Fruit fly (Drosophila melanogaster): ENCODE measurements around the gene CG14712.
A peak's percentile ranks its signal among the peaks of the same experiment; 100 is the strongest.

Gene CG14712

DNA sequence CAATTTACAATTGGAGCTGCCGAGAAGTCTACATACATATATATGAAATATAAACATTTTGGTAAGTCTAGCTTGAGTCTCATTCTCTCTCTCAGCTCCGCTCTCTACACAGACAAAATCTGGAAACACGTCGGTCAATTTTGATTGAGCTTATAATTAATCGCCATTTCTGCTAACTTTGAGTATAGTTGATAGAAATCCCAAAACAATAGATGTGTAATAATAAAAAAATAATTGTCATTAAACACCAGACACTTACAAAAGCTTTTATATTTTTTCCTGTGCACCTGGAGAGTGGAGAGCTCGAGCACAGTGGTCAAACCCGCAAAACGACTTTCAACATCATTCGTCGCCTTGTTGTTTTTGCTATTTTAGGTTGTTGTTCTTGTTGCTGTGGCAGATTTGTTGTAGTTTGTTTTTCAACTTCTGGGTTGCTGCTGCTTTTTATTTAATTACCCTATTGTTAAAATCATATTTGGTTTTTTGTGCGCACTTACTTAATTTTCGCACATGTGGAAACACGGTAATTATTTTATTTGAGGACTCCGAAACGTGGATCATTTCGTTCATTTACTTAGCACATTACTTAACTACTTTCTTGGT, 28.2 kb downstream of the CG14712 start:
- peak; percentile 99 for TF ChIP-seq ey (GFP tag; optimal IDR thresholded peaks at IDR 0.05)
- peak; percentile 69 for TF ChIP-seq CG9705 (GFP tag; optimal IDR thresholded peaks at IDR 0.05)
- peak; percentile 92 for TF ChIP-seq Jra (GFP tag; optimal IDR thresholded peaks at IDR 0.05)
- peak; percentile 97 for TF ChIP-seq CG32264 (GFP tag; optimal IDR thresholded peaks at IDR 0.05)
- peak; percentile 95 for TF ChIP-seq tai (GFP tag; optimal IDR thresholded peaks at IDR 0.05)
- no peak for TF ChIP-seq pan (optimal IDR thresholded peaks at IDR 0.05)
- TF ChIP-seq rgr (GFP tag; optimal IDR thresholded peaks at IDR 0.05), result peak; percentile 99
- no peak for TF ChIP-seq Hr78 (GFP tag; optimal IDR thresholded peaks at IDR 0.05)
- TF ChIP-seq fru (GFP tag; optimal IDR thresholded peaks at IDR 0.05), result peak; percentile 98
- peak; percentile 94 for TF ChIP-seq CrebA (GFP tag; optimal IDR thresholded peaks at IDR 0.05; ENCODE audit: borderline replicate concordance)
- peak; percentile 98 for TF ChIP-seq sage (GFP tag; optimal IDR thresholded peaks at IDR 0.05)
- TF ChIP-seq HLH106 (tag; optimal IDR thresholded peaks at IDR 0.05), result peak; percentile 97
- no peak for TF ChIP-seq usp (GFP tag; optimal IDR thresholded peaks at IDR 0.05)
- peak; percentile 97 to 99 for TF ChIP-seq foxo (GFP tag; optimal IDR thresholded peaks at IDR 0.05)
- TF ChIP-seq brk (GFP tag; optimal IDR thresholded peaks at IDR 0.05), result peak; percentile 97
- TF ChIP-seq h (GFP tag; optimal IDR thresholded peaks at IDR 0.05), result peak; percentile 99
- peak; percentile 22 for TF ChIP-seq Dif (GFP tag; optimal IDR thresholded peaks at IDR 0.05; ENCODE audit: partially characterized antibody)
- peak; percentile 94 for TF ChIP-seq Hr83 (GFP tag; optimal IDR thresholded peaks at IDR 0.05; ENCODE audit: poor library complexity, severe bottlenecking)
- peak; percentile 99 for TF ChIP-seq OdsH (GFP tag; optimal IDR thresholded peaks at IDR 0.05)
- peak; percentile 96 for TF ChIP-seq Rel (GFP tag; optimal IDR thresholded peaks at IDR 0.05)
- peak; percentile 30 for TF ChIP-seq Rel (tag; optimal IDR thresholded peaks at IDR 0.05)
- peak; percentile 95 for TF ChIP-seq dmrt93B (GFP tag; optimal IDR thresholded peaks at IDR 0.05)
- peak; percentile 97 for TF ChIP-seq Sp1 (GFP tag; optimal IDR thresholded peaks at IDR 0.05)
- no peak for TF ChIP-seq Myc (optimal IDR thresholded peaks at IDR 0.05)
- peak; percentile 86 for TF ChIP-seq Mio (GFP tag; optimal IDR thresholded peaks at IDR 0.05)
- TF ChIP-seq GATAd (GFP tag; optimal IDR thresholded peaks at IDR 0.05), result peak; percentile 80
- peak; percentile 58 for TF ChIP-seq jim (GFP tag; optimal IDR thresholded peaks at IDR 0.05)
- TF ChIP-seq dsf (GFP tag; optimal IDR thresholded peaks at IDR 0.05; ENCODE audit: borderline replicate concordance), result peak; percentile 90
- no peak for TF ChIP-seq Abd-B (GFP tag; optimal IDR thresholded peaks at IDR 0.05)
- TF ChIP-seq Hnf4 (GFP tag; optimal IDR thresholded peaks at IDR 0.05), result peak; percentile 98
- peak; percentile 94 for TF ChIP-seq woc (GFP tag; optimal IDR thresholded peaks at IDR 0.05)
- no peak for TF ChIP-seq N (GFP tag; optimal IDR thresholded peaks at IDR 0.05)
- TF ChIP-seq dl (GFP tag; optimal IDR thresholded peaks at IDR 0.05; ENCODE audit: insufficient read depth in 1 of 2, partially characterized antibody in 2 of 2), result no peak
- peak; percentile 93 for TF ChIP-seq sv (GFP tag; optimal IDR thresholded peaks at IDR 0.05)
- no peak for TF ChIP-seq lola (GFP tag; optimal IDR thresholded peaks at IDR 0.05)
- peak; percentile 99 for TF ChIP-seq br (GFP tag; optimal IDR thresholded peaks at IDR 0.05)
- TF ChIP-seq psq (GFP tag; optimal IDR thresholded peaks at IDR 0.05), result peak; percentile 94
- no peak for TF ChIP-seq Dfd (GFP tag; optimal IDR thresholded peaks at IDR 0.05)
- TF ChIP-seq Vsx2 (GFP tag; optimal IDR thresholded peaks at IDR 0.05; ENCODE audit: partially characterized antibody), result no peak

DNA sequence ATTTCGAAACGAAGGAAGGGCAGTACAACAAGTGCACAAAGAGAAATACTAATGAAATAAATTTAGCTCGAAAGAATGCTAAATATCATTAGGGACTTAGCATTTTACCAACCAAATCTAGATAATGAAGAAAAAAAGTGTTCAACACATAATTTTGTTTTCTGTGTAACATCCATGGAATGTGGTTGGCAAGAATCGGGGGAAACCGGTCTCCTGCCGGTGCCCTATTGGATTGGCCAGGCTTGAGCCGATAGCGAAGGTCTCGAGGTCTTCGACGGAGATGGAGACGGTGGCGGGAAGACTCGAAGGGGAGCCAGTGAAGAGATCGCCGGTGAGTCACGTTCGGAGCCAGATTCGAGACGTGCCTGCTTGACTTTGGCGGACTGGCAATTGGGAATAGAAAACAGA, 29.2 kb downstream of the CG14712 start:
- TF ChIP-seq Hr78 (GFP tag; optimal IDR thresholded peaks at IDR 0.05), result no peak
- TF ChIP-seq Dif (GFP tag; optimal IDR thresholded peaks at IDR 0.05; ENCODE audit: partially characterized antibody), result no peak
- no peak for TF ChIP-seq jim (GFP tag; optimal IDR thresholded peaks at IDR 0.05)
- no peak for TF ChIP-seq Dfd (GFP tag; optimal IDR thresholded peaks at IDR 0.05)
- TF ChIP-seq rgr (GFP tag; optimal IDR thresholded peaks at IDR 0.05), result peak; percentile 88
- TF ChIP-seq ey (GFP tag; optimal IDR thresholded peaks at IDR 0.05), result peak; percentile 92
- peak; percentile 84 for TF ChIP-seq Sp1 (GFP tag; optimal IDR thresholded peaks at IDR 0.05)
- TF ChIP-seq sage (GFP tag; optimal IDR thresholded peaks at IDR 0.05), result peak; percentile 78
- TF ChIP-seq N (GFP tag; optimal IDR thresholded peaks at IDR 0.05), result no peak
- TF ChIP-seq Mio (GFP tag; optimal IDR thresholded peaks at IDR 0.05), result no peak
- no peak for TF ChIP-seq GATAd (GFP tag; optimal IDR thresholded peaks at IDR 0.05)
- TF ChIP-seq h (GFP tag; optimal IDR thresholded peaks at IDR 0.05), result peak; percentile 91
- TF ChIP-seq Myc (optimal IDR thresholded peaks at IDR 0.05), result no peak
- peak; percentile 92 for TF ChIP-seq fru (GFP tag; optimal IDR thresholded peaks at IDR 0.05)
- TF ChIP-seq foxo (GFP tag; optimal IDR thresholded peaks at IDR 0.05), result peak; percentile 42 to 90
- TF ChIP-seq Jra (GFP tag; optimal IDR thresholded peaks at IDR 0.05), result peak; percentile 70
- TF ChIP-seq woc (GFP tag; optimal IDR thresholded peaks at IDR 0.05), result peak; percentile 93
- no peak for TF ChIP-seq lola (GFP tag; optimal IDR thresholded peaks at IDR 0.05)
- TF ChIP-seq CG9705 (GFP tag; optimal IDR thresholded peaks at IDR 0.05), result peak; percentile 56
- no peak for TF ChIP-seq sv (GFP tag; optimal IDR thresholded peaks at IDR 0.05)
- no peak for TF ChIP-seq pan (optimal IDR thresholded peaks at IDR 0.05)
- peak; percentile 82 for TF ChIP-seq brk (GFP tag; optimal IDR thresholded peaks at IDR 0.05)
- TF ChIP-seq CrebA (GFP tag; optimal IDR thresholded peaks at IDR 0.05; ENCODE audit: borderline replicate concordance), result no peak
- no peak for TF ChIP-seq dsf (GFP tag; optimal IDR thresholded peaks at IDR 0.05; ENCODE audit: borderline replicate concordance)
- TF ChIP-seq CG32264 (GFP tag; optimal IDR thresholded peaks at IDR 0.05), result peak; percentile 70
- TF ChIP-seq usp (GFP tag; optimal IDR thresholded peaks at IDR 0.05), result no peak
- peak; percentile 79 for TF ChIP-seq Rel (GFP tag; optimal IDR thresholded peaks at IDR 0.05)
- peak; percentile 69 for TF ChIP-seq Rel (tag; optimal IDR thresholded peaks at IDR 0.05)
- TF ChIP-seq dmrt93B (GFP tag; optimal IDR thresholded peaks at IDR 0.05), result peak; percentile 47
- TF ChIP-seq OdsH (GFP tag; optimal IDR thresholded peaks at IDR 0.05), result peak; percentile 87
- no peak for TF ChIP-seq Abd-B (GFP tag; optimal IDR thresholded peaks at IDR 0.05)
- peak; percentile 92 for TF ChIP-seq Hnf4 (GFP tag; optimal IDR thresholded peaks at IDR 0.05)
- peak; percentile 83 for TF ChIP-seq HLH106 (tag; optimal IDR thresholded peaks at IDR 0.05)
- TF ChIP-seq tai (GFP tag; optimal IDR thresholded peaks at IDR 0.05), result peak; percentile 72
- peak; percentile 80 for TF ChIP-seq psq (GFP tag; optimal IDR thresholded peaks at IDR 0.05)
- TF ChIP-seq Hr83 (GFP tag; optimal IDR thresholded peaks at IDR 0.05; ENCODE audit: poor library complexity, severe bottlenecking), result peak; percentile 19
- peak; percentile 90 for TF ChIP-seq br (GFP tag; optimal IDR thresholded peaks at IDR 0.05)
- TF ChIP-seq Vsx2 (GFP tag; optimal IDR thresholded peaks at IDR 0.05; ENCODE audit: partially characterized antibody), result no peak
- TF ChIP-seq dl (GFP tag; optimal IDR thresholded peaks at IDR 0.05; ENCODE audit: insufficient read depth in 1 of 2, partially characterized antibody in 2 of 2), result no peak
